Worm (Caenorhabditis elegans) whole organism, dauer: ENCODE results near the gene C16C10.2.

Experiments
- unc-62 ChIP-seq: sonication (generic microtip); optimal IDR thresholded peaks from 2 replicates; lab custom pipeline; 2017; ENCODE audit warnings: missing biosample characterization, missing genetic modification reagents, missing genetic modification characterization

Gene C16C10.2

DNA sequence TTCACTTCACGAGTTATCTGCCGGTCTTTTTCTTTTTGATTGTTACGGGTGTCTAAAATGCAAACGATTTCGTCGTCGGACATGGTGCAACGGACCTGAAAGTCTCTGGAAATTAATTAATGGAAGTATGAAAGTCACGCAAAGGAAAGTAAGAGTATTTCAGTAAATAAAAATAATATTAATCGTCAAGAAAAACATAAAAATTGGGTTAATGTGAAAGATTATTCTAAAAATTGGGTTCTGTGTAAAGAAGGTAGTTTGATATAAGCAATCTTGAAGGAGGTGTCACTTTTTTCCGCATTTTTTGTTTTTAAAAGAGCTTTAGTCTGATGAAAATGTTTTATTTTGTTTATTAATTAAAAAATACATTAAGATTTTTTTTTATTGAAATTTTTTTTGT is 21.2 kb downstream of the C16C10.2 start, which contains the start of gene C16C10.9:
Gene C16C10.9 (minus strand): TSS at position 101 of the 400 bp plus-strand sequence.
- TF ChIP-seq unc-62 (GFP tag; lab: Kevin White, UChicago): no peak

DNA sequence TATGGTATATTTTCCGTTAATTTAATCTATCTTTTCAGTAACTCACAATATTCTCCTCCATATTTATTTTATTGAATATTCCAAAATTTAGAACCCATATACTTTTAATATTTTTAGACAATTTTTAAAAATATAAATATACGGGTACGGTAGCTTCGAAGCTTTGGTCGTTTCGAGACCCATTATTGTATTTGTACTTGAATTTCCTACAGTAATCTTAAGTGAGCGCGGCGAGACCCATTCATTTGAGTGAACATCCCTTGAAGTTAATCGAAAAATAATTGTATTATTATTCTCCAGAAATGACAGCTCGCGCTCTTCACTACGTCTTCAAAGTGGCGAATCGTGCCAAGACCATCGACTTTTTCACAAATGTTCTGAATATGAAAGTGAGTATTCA is 25.2 kb downstream of the C16C10.2 start, which contains the start of gene glod-4:
Gene glod-4 (plus strand): TSS at position 301 of the 400 bp plus-strand sequence.
- no peak for TF ChIP-seq unc-62 (GFP tag; lab: Kevin White, UChicago)

DNA sequence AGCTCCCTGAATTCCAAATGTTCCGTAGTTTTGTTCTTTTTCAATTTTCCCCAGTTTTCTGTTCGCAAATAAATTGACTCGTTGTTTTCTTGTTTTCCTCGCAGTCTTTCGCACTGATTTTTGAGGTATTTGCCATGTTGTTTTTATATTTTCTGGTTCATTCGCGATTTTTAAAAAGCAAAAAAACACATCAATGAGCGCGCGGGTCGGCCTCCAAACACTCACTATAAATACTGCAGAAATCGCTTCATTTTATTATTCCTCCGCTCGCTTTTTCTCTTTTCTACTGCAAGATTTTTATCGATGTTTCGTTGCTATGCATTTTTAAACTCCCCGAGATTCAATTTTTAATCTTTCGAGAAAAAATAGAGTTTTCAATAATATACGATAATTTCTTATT is 25.6 kb downstream of the C16C10.2 start:
- no peak for TF ChIP-seq unc-62 (GFP tag; lab: Kevin White, UChicago)

DNA sequence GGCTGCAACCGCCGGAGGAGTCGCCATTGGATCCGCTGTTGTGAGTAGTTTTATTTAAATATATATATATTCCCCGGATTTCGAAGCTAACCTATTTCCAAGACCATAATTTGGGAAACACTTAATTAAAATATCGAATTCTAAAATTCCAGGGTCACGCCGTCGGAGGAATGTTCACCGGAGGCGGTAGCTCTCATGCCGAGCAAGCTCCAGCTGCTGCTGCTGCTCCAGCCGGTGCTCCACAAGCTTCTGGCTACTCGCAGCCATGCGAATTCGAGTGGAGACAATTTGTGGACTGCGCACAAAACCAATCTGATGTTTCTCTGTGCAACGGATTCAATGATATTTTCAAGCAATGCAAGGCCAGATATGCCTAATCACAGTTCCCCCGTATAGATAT is 26.2 kb downstream of the C16C10.2 start:
- TF ChIP-seq unc-62 (GFP tag; lab: Kevin White, UChicago): no peak

DNA sequence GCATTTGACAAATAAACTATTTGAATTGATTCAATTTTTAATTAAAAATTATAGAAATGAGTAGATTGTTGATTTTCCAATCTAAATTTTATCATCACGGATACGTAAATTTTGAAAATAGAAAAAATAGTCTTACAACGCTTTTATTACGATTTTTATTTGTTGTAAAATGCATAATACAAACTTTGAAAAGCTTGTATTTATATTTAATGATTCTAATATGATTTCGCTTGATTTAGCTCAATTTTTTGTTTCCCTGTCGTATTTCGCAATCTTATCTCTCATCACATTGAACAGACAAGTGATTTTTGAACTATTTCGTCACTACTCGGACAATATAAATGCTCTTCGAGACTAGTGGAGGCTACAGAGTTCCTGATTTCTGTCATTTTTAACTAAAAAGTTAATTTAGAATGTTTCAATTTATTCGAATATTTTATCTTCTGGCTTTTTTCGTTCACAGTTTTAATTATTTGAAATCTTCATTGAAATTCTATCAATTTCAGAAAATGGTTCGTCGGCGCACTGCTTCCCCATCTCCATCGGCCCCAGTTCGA is 26.8 kb downstream of the C16C10.2 start, which contains the start of the genes wht-3 and har-1:
Gene wht-3 (minus strand): TSS at position 51 of the 557 bp plus-strand sequence.
Gene har-1 (plus strand): TSS at position 507 of the 557 bp plus-strand sequence.
- TF ChIP-seq unc-62 (GFP tag; lab: Kevin White, UChicago): no peak

DNA sequence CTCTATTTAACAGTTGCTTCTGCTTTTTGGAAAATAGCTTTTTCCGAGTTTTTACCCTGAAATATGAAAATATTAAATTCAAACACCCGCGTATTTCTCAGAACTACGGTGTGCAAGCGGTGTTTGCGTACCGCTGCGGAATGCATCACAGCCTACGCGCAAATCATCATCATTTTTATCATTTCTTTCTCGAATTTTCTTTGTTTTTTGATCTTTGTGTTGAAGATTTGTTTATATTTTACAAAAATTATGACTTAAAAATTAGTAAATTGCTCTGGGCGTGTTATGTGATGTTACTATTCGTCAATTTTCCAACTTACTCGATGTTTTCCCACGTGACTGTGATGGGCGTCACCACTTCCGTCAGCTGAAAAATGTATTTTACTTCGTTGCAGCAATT is 27.5 kb downstream of the C16C10.2 start:
- TF ChIP-seq unc-62 (GFP tag; lab: Kevin White, UChicago): no peak

DNA sequence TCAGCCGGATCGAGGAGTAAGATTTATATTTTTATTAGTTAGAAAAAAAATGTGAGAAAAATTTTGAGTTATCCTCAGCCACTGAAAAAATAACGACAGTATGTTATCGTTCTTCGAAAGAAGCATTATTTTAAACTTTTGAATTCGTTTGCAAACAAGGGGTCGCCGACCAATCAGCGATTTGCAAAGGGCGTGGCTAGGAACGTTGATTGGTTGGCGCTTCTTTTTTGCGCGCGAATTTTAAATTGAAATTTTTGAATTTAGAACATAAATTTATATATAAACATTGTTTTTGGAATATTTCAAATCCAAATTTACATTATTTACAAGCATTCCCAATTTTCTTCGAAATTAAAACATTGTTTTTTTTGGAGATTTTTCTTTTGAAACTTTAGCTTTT is 35.3 kb downstream of the C16C10.2 start:
- TF ChIP-seq unc-62 (GFP tag; lab: Kevin White, UChicago): no peak

DNA sequence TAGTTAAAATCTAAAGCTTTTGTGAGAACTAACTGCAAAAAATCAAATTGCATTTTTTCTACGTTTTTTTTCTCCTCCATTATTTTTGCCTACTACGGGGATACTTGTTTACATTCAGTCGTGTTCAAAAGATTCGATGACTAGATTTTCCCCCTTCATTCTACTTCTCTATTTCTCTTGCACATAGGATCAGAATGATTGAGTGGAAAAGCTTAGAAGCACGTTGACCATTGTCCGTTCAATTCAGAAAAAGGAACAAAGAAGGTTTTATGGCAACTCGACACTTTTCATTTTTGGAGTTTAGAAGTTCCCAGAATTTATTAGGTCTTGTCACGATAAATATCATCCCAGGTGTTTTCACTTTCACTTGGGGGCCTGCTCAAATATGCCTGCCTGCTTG is 41.3 kb downstream of the C16C10.2 start:
- no peak for TF ChIP-seq unc-62 (GFP tag; lab: Kevin White, UChicago)

DNA sequence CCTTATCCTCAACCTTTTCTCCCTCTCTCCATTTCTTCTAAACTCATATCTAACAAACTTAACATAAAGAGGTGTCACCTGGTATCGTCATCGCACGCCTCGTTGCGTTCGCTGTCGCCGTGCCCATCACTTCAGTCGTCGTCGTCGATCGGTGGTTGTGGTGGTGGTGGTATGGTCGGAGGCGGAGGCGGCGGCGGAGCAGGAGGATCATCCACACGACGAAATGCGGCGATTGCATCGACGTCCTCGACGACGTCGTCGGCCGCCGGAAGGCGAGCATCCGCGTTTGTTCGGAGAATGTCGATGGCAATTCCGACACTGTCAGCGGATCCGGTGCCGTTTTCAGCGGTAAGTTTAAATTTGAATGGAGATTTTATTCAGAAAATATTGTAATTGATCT is 44.4 kb downstream of the C16C10.2 start:
- TF ChIP-seq unc-62 (GFP tag; lab: Kevin White, UChicago): no peak

DNA sequence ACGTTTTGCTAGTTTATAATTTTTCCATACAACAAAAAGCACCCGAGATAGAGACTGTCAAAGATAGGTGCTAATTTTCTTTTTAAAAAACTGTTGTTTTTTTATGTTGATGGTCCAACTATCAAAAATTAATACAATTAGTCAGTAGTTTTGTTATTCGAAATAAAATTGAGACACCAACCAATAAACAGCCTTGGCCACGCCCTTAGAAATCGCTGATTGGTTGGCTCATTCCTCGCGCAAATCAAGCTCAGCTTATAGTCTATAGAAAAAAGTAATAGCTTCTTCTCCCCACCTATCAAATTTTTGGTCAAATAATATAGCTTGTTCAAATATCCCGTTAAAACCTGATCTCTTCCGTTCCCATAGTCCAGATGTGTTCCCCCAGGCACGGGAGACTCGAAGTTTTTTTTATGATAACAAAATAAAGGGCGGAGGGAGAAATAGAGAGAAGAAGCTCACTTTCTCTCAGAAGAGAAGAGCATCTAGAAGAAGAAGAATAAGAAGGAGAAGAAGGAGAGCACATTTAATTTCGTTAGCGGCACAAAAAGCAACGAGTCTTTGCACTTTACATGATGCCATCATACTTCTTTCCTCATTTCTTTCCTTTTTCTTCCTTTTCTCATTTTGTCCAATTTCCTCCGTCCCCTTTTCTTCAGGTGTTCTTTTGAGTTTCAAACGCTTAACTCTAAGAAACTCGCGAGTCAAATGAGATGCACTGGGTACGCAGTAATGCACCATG is 46.5 kb downstream of the C16C10.2 start:
- TF ChIP-seq unc-62 (GFP tag; lab: Kevin White, UChicago): no peak
